Fruit fly (Drosophila melanogaster) whole organism, prepupa: ENCODE measurements around the gene CG42537.
A peak's percentile ranks its signal among the peaks of the same experiment; 100 is the strongest.

Source experiments
- Blimp-1 ChIP-seq: fragments of 200-800 bp; sonication (Bioruptor generic); optimal IDR thresholded peaks from 3 replicates; lab custom pipeline; 2017; ENCODE audit warnings: missing biosample characterization, missing genetic modification characterization, mild to moderate bottlenecking, moderate library complexity, missing genetic modification reagents
- CG10669 ChIP-seq: fragments of 200-800 bp; sonication (Bioruptor generic); optimal IDR thresholded peaks from 3 replicates; lab custom pipeline; 2018; ENCODE audit warnings: missing biosample characterization, mild to moderate bottlenecking, missing genetic modification characterization, moderate library complexity
- CG11762 ChIP-seq: fragments of 200-800 bp; sonication (Bioruptor generic); optimal IDR thresholded peaks from 3 replicates; lab custom pipeline; 2016; ENCODE audit warnings: missing biosample characterization, missing genetic modification characterization; ENCODE audit not compliant: insufficient read depth
- CG11902 ChIP-seq: fragments of 200-800 bp; sonication (Bioruptor generic); optimal IDR thresholded peaks from 3 replicates; lab custom pipeline; 2016; ENCODE audit warnings: missing biosample characterization, missing genetic modification characterization
- CG15336 ChIP-seq: fragments of 200-800 bp; sonication (Bioruptor generic); IDR thresholded peaks from 2 replicates; pipeline ENCODE4 v1.3.6; 2022; ENCODE audit warnings: missing biosample characterization, missing genetic modification characterization
- CG1621 ChIP-seq: fragments of 200-800 bp; sonication (Bioruptor generic); optimal IDR thresholded peaks from 3 replicates; lab custom pipeline; 2018; ENCODE audit warnings: missing biosample characterization, mild to moderate bottlenecking, missing genetic modification characterization
- CG3032 ChIP-seq: fragments of 200-800 bp; optimal IDR thresholded peaks from 2 replicates; lab custom pipeline; 2019; ENCODE audit warnings: missing biosample characterization, mild to moderate bottlenecking, missing genetic modification characterization, moderate library complexity
- CG31627 ChIP-seq: fragments of 200-800 bp; sonication (Bioruptor generic); optimal IDR thresholded peaks from 3 replicates; lab custom pipeline; 2016; ENCODE audit warnings: missing biosample characterization, missing genetic modification characterization
- CG32006 ChIP-seq: fragments of 200-800 bp; sonication (Bioruptor generic); optimal IDR thresholded peaks from 3 replicates; lab custom pipeline; 2017; ENCODE audit warnings: missing biosample characterization, mild to moderate bottlenecking, missing genetic modification characterization
- CG34406 ChIP-seq: fragments of 200-800 bp; sonication (Bioruptor generic); optimal IDR thresholded peaks from 3 replicates; lab custom pipeline; 2016; ENCODE audit warnings: missing biosample characterization, missing genetic modification characterization
- CG3919 ChIP-seq: fragments of 200-800 bp; sonication (Bioruptor generic); optimal IDR thresholded peaks from 3 replicates; lab custom pipeline; 2016; ENCODE audit warnings: missing biosample characterization, missing genetic modification characterization
- CG6163 ChIP-seq: fragments of 200-800 bp; sonication (Bioruptor generic); IDR thresholded peaks from 3 replicates; pipeline ENCODE4 v1.3.6; 2022; ENCODE audit warnings: missing biosample characterization, missing genetic modification characterization
- CG6276 ChIP-seq: fragments of 200-800 bp; sonication (Bioruptor generic); optimal IDR thresholded peaks from 2 replicates; lab custom pipeline; 2017; ENCODE audit warnings: missing biosample characterization, mild to moderate bottlenecking, missing genetic modification characterization
- CG6792 ChIP-seq: fragments of 200-800 bp; sonication (Bioruptor generic); optimal IDR thresholded peaks from 3 replicates; lab custom pipeline; 2016; ENCODE audit warnings: missing biosample characterization, missing genetic modification characterization
- CG6808 ChIP-seq: fragments of 200-800 bp; sonication (Bioruptor generic); optimal IDR thresholded peaks from 3 replicates; lab custom pipeline; 2017; ENCODE audit warnings: missing biosample characterization, missing genetic modification characterization, mild to moderate bottlenecking, moderate library complexity, missing genetic modification reagents
- CG6854 ChIP-seq: fragments of 200-800 bp; sonication (Bioruptor generic); optimal IDR thresholded peaks from 2 replicates; lab custom pipeline; 2017; ENCODE audit warnings: missing biosample characterization, mild to moderate bottlenecking, missing genetic modification characterization
- CG7368 ChIP-seq: fragments of 200-800 bp; sonication (Bioruptor generic); optimal IDR thresholded peaks from 3 replicates; lab custom pipeline; 2016; ENCODE audit warnings: missing biosample characterization, missing genetic modification characterization
- CG8119 ChIP-seq: fragments of 200-800 bp; sonication (Bioruptor generic); IDR thresholded peaks from 3 replicates; pipeline ENCODE4 v1.3.6; 2022; ENCODE audit warnings: missing biosample characterization, missing genetic modification characterization
- CG8632 ChIP-seq: fragments of 200-800 bp; sonication (Bioruptor generic); optimal IDR thresholded peaks from 3 replicates; lab custom pipeline; 2016; ENCODE audit warnings: missing biosample characterization, missing genetic modification characterization
- Eip75B ChIP-seq: fragments of 200-800 bp; sonication (Bioruptor generic); optimal IDR thresholded peaks from 3 replicates; lab custom pipeline; 2016; ENCODE audit warnings: missing biosample characterization, missing genetic modification characterization
- Eip93F ChIP-seq: fragments of 200-800 bp; sonication (Bioruptor generic); optimal IDR thresholded peaks from 2 replicates; lab custom pipeline; 2016; ENCODE audit warnings: missing biosample characterization, mild to moderate bottlenecking, missing genetic modification characterization
- Ets21C ChIP-seq: fragments of 200-800 bp; sonication (Bioruptor generic); optimal IDR thresholded peaks from 3 replicates; lab custom pipeline; 2016; ENCODE audit warnings: missing biosample characterization, missing genetic modification characterization
- Ets96B ChIP-seq: fragments of 200-800 bp; optimal IDR thresholded peaks from 2 replicates; lab custom pipeline; 2019; ENCODE audit warnings: missing biosample characterization, mild to moderate bottlenecking, missing genetic modification characterization, moderate library complexity
- Gug ChIP-seq: fragments of 200-800 bp; sonication (Bioruptor generic); IDR thresholded peaks from 2 replicates; pipeline ENCODE4 v1.3.6; 2022; ENCODE audit warnings: missing biosample characterization, missing genetic modification characterization
- Hr38 ChIP-seq: sonication (Bioruptor generic); optimal IDR thresholded peaks from 2 replicates; lab custom pipeline; 2016; ENCODE audit warnings: missing biosample characterization, missing genetic modification characterization
- Hr39 ChIP-seq: fragments of 200-800 bp; sonication (Bioruptor generic); optimal IDR thresholded peaks from 2 replicates; lab custom pipeline; 2016; ENCODE audit warnings: missing biosample characterization, missing genetic modification characterization
- Hr4 ChIP-seq: fragments of 200-800 bp; sonication (Bioruptor generic); optimal IDR thresholded peaks from 3 replicates; lab custom pipeline; 2016; ENCODE audit warnings: missing biosample characterization, missing genetic modification characterization
- Lpt ChIP-seq: fragments of 200-800 bp; sonication (Bioruptor generic); optimal IDR thresholded peaks from 3 replicates; lab custom pipeline; 2016; ENCODE audit warnings: missing biosample characterization, missing genetic modification characterization
- Smox ChIP-seq: fragments of 200-800 bp; sonication (Bioruptor generic); optimal IDR thresholded peaks from 3 replicates; lab custom pipeline; 2016; ENCODE audit warnings: missing biosample characterization, missing genetic modification characterization
- Sox102F ChIP-seq: fragments of 200-800 bp; sonication (Bioruptor generic); optimal IDR thresholded peaks from 2 replicates; lab custom pipeline; 2016; ENCODE audit warnings: missing biosample characterization, mild to moderate bottlenecking, missing genetic modification characterization
- Sox14 ChIP-seq: fragments of 200-800 bp; sonication (Bioruptor generic); optimal IDR thresholded peaks from 3 replicates; lab custom pipeline; 2016; ENCODE audit warnings: missing biosample characterization, missing genetic modification characterization
- cyc ChIP-seq: fragments of 200-800 bp; sonication (Bioruptor generic); optimal IDR thresholded peaks from 3 replicates; lab custom pipeline; 2016; ENCODE audit warnings: missing biosample characterization, missing genetic modification characterization
- dac ChIP-seq: fragments of 200-800 bp; sonication (Bioruptor generic); optimal IDR thresholded peaks from 2 replicates; lab custom pipeline; 2017; ENCODE audit warnings: missing biosample characterization, mild to moderate bottlenecking, missing genetic modification characterization
- dsx ChIP-seq: fragments of 200-800 bp; optimal IDR thresholded peaks from 3 replicates; lab custom pipeline; 2019; ENCODE audit warnings: missing biosample characterization, mild to moderate bottlenecking, missing genetic modification characterization, moderate library complexity; ENCODE audit not compliant: poor library complexity, severe bottlenecking
- fd59A ChIP-seq: fragments of 200-800 bp; sonication (Bioruptor generic); optimal IDR thresholded peaks from 2 replicates; lab custom pipeline; 2017; ENCODE audit warnings: missing biosample characterization, mild to moderate bottlenecking, missing genetic modification characterization, missing genetic modification reagents
- fd85E ChIP-seq: fragments of 200-800 bp; sonication (Bioruptor generic); optimal IDR thresholded peaks from 3 replicates; lab custom pipeline; 2016; ENCODE audit warnings: missing biosample characterization, missing genetic modification characterization
- net ChIP-seq: fragments of 200-800 bp; sonication (Bioruptor generic); optimal IDR thresholded peaks from 3 replicates; lab custom pipeline; 2016; ENCODE audit warnings: missing biosample characterization, missing genetic modification characterization
- pdm3 ChIP-seq: fragments of 200-800 bp; sonication (Bioruptor generic); optimal IDR thresholded peaks from 3 replicates; lab custom pipeline; 2016; ENCODE audit warnings: missing biosample characterization, missing genetic modification characterization
- salr ChIP-seq, 2 experiments: fragments of 200-800 bp; sonication (Bioruptor generic); optimal IDR thresholded peaks; 3 replicates each; lab custom pipeline; 2016 to 2018; ENCODE audit warnings: missing biosample characterization in 2 of 2, missing genetic modification characterization in 2 of 2, mild to moderate bottlenecking in 1 of 2
- ss ChIP-seq, 2 experiments: fragments of 200-800 bp; sonication (Bioruptor generic); optimal IDR thresholded peaks; 2 replicates in 1 of 2; 3 replicates in 1 of 2; lab custom pipeline; 2017 to 2018; ENCODE audit warnings: mild to moderate bottlenecking in 2 of 2, missing biosample characterization in 2 of 2, missing genetic modification characterization in 2 of 2, moderate library complexity in 1 of 2
- svp ChIP-seq: fragments of 200-800 bp; sonication (Bioruptor generic); peaks from one replicate; lab custom pipeline; 2016; ENCODE audit warnings: missing biosample characterization, missing genetic modification characterization
- vri ChIP-seq: fragments of 200-800 bp; sonication (Bioruptor generic); optimal IDR thresholded peaks from 3 replicates; lab custom pipeline; 2016; ENCODE audit warnings: missing biosample characterization, mild to moderate bottlenecking, missing genetic modification characterization

CG42537 gene

DNA sequence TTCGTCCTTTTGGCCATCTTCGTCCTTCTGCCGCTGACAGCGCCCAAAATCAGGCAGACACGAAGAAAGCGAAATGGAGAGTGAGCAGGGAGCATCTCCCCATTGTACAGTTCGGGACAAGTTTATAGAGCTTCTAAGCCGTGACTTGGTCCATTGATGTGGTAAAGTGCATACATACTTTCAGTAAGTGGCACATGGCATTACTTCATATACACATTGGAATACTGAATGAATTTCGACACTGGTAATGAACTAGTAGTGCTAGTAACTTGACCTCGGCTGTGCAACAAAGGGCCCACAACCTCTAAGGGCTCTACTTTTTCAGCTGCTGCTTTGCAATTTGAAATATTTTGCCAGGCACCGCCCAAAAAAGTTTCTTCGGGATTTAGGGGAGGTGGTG lies 38.6 kb downstream of the CG42537 start (continued):
- TF ChIP-seq salr (GFP tag; optimal IDR thresholded peaks at IDR 0.05; lab: Kevin White, UChicago) = no peak
- TF ChIP-seq CG32006 (GFP tag; lab: Kevin White, UChicago) = peak; percentile 38
- no peak for TF ChIP-seq Hr38 (GFP tag; lab: Kevin White, UChicago)
- peak; percentile 54 for TF ChIP-seq CG3919
- peak; percentile 9 for TF ChIP-seq fd59A
- peak; percentile 60 for TF ChIP-seq Hr39 (GFP tag; lab: Kevin White, UChicago)
- no peak for TF ChIP-seq dsx (GFP tag; lab: Kevin White, UChicago)
- TF ChIP-seq CG34406 = peak; percentile 37
- peak; percentile 35 for TF ChIP-seq pdm3 (GFP tag; lab: Kevin White, UChicago)
- TF ChIP-seq Ets96B = peak; percentile 0
- peak in 1 of 2 experiments; percentile 20 for TF ChIP-seq ss (GFP tag; optimal IDR thresholded peaks at IDR 0.05; lab: Kevin White, UChicago)
- peak; percentile 75 for TF ChIP-seq CG6163 (GFP tag; lab: Robert Waterston, UW)
- TF ChIP-seq CG8119 = peak; percentile 45; the same call in 2 of the 3 replicates
- TF ChIP-seq CG6808 (GFP tag; lab: Kevin White, UChicago) = peak; percentile 21
- TF ChIP-seq CG6792 (GFP tag; lab: Kevin White, UChicago) = peak; percentile 58
- no peak for TF ChIP-seq Lpt (GFP tag; lab: Kevin White, UChicago)
- peak; percentile 22 for TF ChIP-seq net (GFP tag; lab: Kevin White, UChicago)
- TF ChIP-seq CG11762 (GFP tag; lab: Kevin White, UChicago) = no peak
- TF ChIP-seq Blimp-1 (GFP tag; lab: Kevin White, UChicago) = no peak
- peak; percentile 18 for TF ChIP-seq CG7368 (GFP tag; lab: Kevin White, UChicago)
- TF ChIP-seq CG31627 = peak; percentile 55
- TF ChIP-seq Smox (GFP tag; lab: Kevin White, UChicago) = peak; percentile 40
- TF ChIP-seq CG15336 (GFP tag; lab: Robert Waterston, UW) = peak; percentile 51
- TF ChIP-seq Sox102F = peak; percentile 53

DNA sequence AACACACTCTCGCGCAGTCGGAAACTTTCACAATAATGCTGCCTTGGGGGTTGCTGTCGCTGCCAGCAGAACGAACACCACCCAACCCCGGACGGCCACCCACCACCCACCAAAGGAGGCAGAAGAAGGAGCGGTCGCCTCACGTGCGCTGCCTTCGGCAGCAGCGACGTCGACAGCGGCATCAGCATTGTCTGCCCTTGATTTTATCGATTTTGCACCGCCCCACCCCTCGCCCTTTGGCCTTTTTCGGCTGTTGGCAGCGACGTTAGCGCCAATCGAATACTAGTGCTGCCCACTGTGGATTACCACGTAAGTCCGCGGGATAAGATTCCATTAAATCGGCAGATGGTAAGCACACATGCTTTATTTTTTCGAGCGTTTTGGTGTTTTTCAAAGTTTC lies 41.5 kb downstream of the CG42537 start:
- no peak for TF ChIP-seq Eip93F
- no peak for TF ChIP-seq Gug (GFP tag; lab: Robert Waterston, UW)
- no peak for TF ChIP-seq fd59A
- no peak for TF ChIP-seq CG15336 (GFP tag; lab: Robert Waterston, UW)
- no peak for TF ChIP-seq CG6854 (GFP tag; lab: Kevin White, UChicago)
- TF ChIP-seq pdm3 (GFP tag; lab: Kevin White, UChicago) = no peak
- no peak for TF ChIP-seq CG34406
- TF ChIP-seq CG1621 = no peak
- TF ChIP-seq CG10669 (GFP tag; lab: Kevin White, UChicago) = no peak
- no peak for TF ChIP-seq CG32006 (GFP tag; lab: Kevin White, UChicago)
- no peak for TF ChIP-seq Hr4
- TF ChIP-seq dsx (GFP tag; lab: Kevin White, UChicago) = no peak
- TF ChIP-seq CG7368 (GFP tag; lab: Kevin White, UChicago) = no peak
- TF ChIP-seq cyc (GFP tag; lab: Kevin White, UChicago) = no peak
- TF ChIP-seq Blimp-1 (GFP tag; lab: Kevin White, UChicago) = no peak
- no peak for TF ChIP-seq CG11902 (GFP tag; lab: Kevin White, UChicago)
- no peak for TF ChIP-seq dac
- TF ChIP-seq CG8632 (GFP tag; lab: Kevin White, UChicago) = no peak

DNA sequence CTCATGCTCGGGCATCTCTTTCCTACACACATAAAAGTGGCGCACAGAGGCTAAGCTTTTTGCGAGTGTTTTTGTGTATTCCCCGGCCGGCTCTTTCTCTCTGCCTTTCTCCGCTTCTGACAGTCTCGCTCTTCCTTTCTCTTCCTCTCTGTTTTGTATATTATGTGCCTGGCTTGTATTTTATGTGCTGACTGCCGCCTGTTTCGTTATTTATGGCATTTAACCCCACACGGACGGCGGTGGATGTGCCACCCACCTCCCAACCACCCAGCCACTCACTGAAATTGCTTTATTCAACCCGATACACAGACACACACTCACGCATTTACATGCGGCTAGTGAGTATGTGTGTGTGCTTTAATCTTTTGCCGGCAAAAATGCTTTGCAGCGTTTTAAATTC lies 42.3 kb downstream of the CG42537 start:
- TF ChIP-seq CG3032 (tag; lab: Kevin White, UChicago) (no peak), Ets96B (no peak), Eip75B (peak; percentile 19), fd85E (GFP tag; lab: Kevin White, UChicago) (no peak), Gug (GFP tag; lab: Robert Waterston, UW) (no peak), vri (peak; percentile 9), CG6854 (GFP tag; lab: Kevin White, UChicago) (no peak), salr (GFP tag; optimal IDR thresholded peaks at IDR 0.05; lab: Kevin White, UChicago) (no peak), cyc (GFP tag; lab: Kevin White, UChicago) (no peak), CG6276 (GFP tag; lab: Kevin White, UChicago) (no peak), dsx (GFP tag; lab: Kevin White, UChicago) (no peak), Ets21C (GFP tag; lab: Kevin White, UChicago) (no peak), CG8119 (no peak), CG6163 (GFP tag; lab: Robert Waterston, UW) (peak; percentile 47; the same call in 1 of the 3 replicates), CG7368 (GFP tag; lab: Kevin White, UChicago) (no peak), CG31627 (no peak), CG11762 (GFP tag; lab: Kevin White, UChicago) (no peak), svp (GFP tag; lab: Kevin White, UChicago) (peak; percentile 85), Sox14 (peak; percentile 24), CG15336 (GFP tag; lab: Robert Waterston, UW) (0 out of 2 replicates have a peak, but pooled peaks have one; percentile 11), dac (no peak)
